Worm (Caenorhabditis elegans) whole organism, L3 larva: ENCODE results near the gene ZK666.4.

Experiments used
- R02D3.7 ChIP-seq: fragments of 150-350 bp; optimal IDR thresholded peaks from 2 replicates; lab custom pipeline; 2014; ENCODE audit warnings: missing biosample characterization, missing genetic modification characterization
- ZK546.5 ChIP-seq: sonication (generic microtip); optimal IDR thresholded peaks from 2 replicates; lab custom pipeline; 2017; ENCODE audit warnings: missing biosample characterization, missing genetic modification characterization
- aly-2 ChIP-seq: fragments of 150-350 bp; optimal IDR thresholded peaks from 2 replicates; lab custom pipeline; 2014; ENCODE audit warnings: missing biosample characterization, missing genetic modification characterization
- ama-1 ChIP-seq: fragments of 150-350 bp; optimal IDR thresholded peaks from 2 replicates; lab custom pipeline; 2018
- ceh-28 ChIP-seq: fragments of 150-350 bp; optimal IDR thresholded peaks from 2 replicates; lab custom pipeline; 2014; ENCODE audit warnings: missing biosample characterization, missing genetic modification reagents, missing genetic modification characterization
- ceh-82 ChIP-seq: fragments of 150-350 bp; optimal IDR thresholded peaks from 2 replicates; lab custom pipeline; 2014; ENCODE audit warnings: missing biosample characterization, missing genetic modification characterization
- ceh-9 ChIP-seq: sonication (generic microtip); optimal IDR thresholded peaks from 2 replicates; lab custom pipeline; 2018; ENCODE audit warnings: missing biosample characterization, missing genetic modification characterization
- daf-12 ChIP-seq: fragments of 150-350 bp; optimal IDR thresholded peaks from 2 replicates; lab custom pipeline; 2014; ENCODE audit warnings: missing biosample characterization, missing genetic modification reagents, missing genetic modification characterization
- egl-27 ChIP-seq: sonication (generic microtip); optimal IDR thresholded peaks from 4 replicates; lab custom pipeline; 2017; ENCODE audit warnings: missing biosample characterization, missing genetic modification reagents, missing genetic modification characterization
- elt-1 ChIP-seq: fragments of 150-350 bp; optimal IDR thresholded peaks from 2 replicates; lab custom pipeline; 2014; ENCODE audit warnings: missing biosample characterization, missing genetic modification characterization
- elt-2 ChIP-seq: sonication (generic microtip); optimal IDR thresholded peaks from 2 replicates; lab custom pipeline; 2016; ENCODE audit warnings: missing genetic modification reagents, mild to moderate bottlenecking, missing genetic modification characterization, missing compliant biosample characterization
- fkh-10 ChIP-seq: sonication (generic microtip); optimal IDR thresholded peaks from 2 replicates; lab custom pipeline; 2017; ENCODE audit warnings: missing biosample characterization, missing genetic modification reagents, missing genetic modification characterization
- fkh-2 ChIP-seq: fragments of 150-350 bp; optimal IDR thresholded peaks from 2 replicates; lab custom pipeline; 2014; ENCODE audit warnings: missing biosample characterization, missing genetic modification reagents, missing genetic modification characterization
- jun-1 ChIP-seq: fragments of 150-350 bp; optimal IDR thresholded peaks from 2 replicates; lab custom pipeline; 2014; ENCODE audit warnings: missing biosample characterization, missing genetic modification reagents, missing genetic modification characterization
- lin-15B ChIP-seq: fragments of 150-350 bp; optimal IDR thresholded peaks from 2 replicates; lab custom pipeline; 2014; ENCODE audit warnings: missing biosample characterization, missing genetic modification characterization
- lin-39 ChIP-seq: fragments of 150-350 bp; optimal IDR thresholded peaks from 2 replicates; lab custom pipeline; 2018; ENCODE audit warnings: missing biosample characterization, missing genetic modification reagents, missing genetic modification characterization
- lsy-12 ChIP-seq: sonication (generic microtip); optimal IDR thresholded peaks from 2 replicates; lab custom pipeline; 2016; ENCODE audit warnings: mild to moderate bottlenecking, missing genetic modification characterization, missing compliant biosample characterization
- mdl-1 ChIP-seq: fragments of 150-350 bp; optimal IDR thresholded peaks from 2 replicates; lab custom pipeline; 2014; ENCODE audit warnings: missing biosample characterization, missing genetic modification characterization
- mml-1 ChIP-seq: fragments of 150-350 bp; sonication (generic microtip); optimal IDR thresholded peaks from 3 replicates; lab custom pipeline; 2014; ENCODE audit warnings: missing biosample characterization, missing genetic modification characterization
- nhr-11 ChIP-seq: fragments of 150-350 bp; optimal IDR thresholded peaks from 2 replicates; lab custom pipeline; 2014; ENCODE audit warnings: missing biosample characterization, missing genetic modification characterization
- nhr-23 ChIP-seq: fragments of 150-350 bp; optimal IDR thresholded peaks from 2 replicates; lab custom pipeline; 2014; ENCODE audit warnings: missing biosample characterization, missing genetic modification reagents, missing genetic modification characterization
- nhr-237 ChIP-seq: fragments of 150-350 bp; optimal IDR thresholded peaks from 2 replicates; lab custom pipeline; 2014; ENCODE audit warnings: missing biosample characterization, missing genetic modification characterization
- nhr-25 ChIP-seq: sonication (generic microtip); optimal IDR thresholded peaks from 2 replicates; lab custom pipeline; 2017; ENCODE audit warnings: missing biosample characterization, missing genetic modification characterization
- nhr-28 ChIP-seq: fragments of 150-350 bp; optimal IDR thresholded peaks from 2 replicates; lab custom pipeline; 2014; ENCODE audit warnings: missing biosample characterization, missing genetic modification characterization
- nhr-43 ChIP-seq: sonication (generic microtip); optimal IDR thresholded peaks from 2 replicates; lab custom pipeline; 2016; ENCODE audit warnings: mild to moderate bottlenecking, missing genetic modification characterization, missing compliant biosample characterization; ENCODE audit not compliant: poor library complexity, severe bottlenecking
- nhr-67 ChIP-seq: fragments of 150-350 bp; optimal IDR thresholded peaks from 2 replicates; lab custom pipeline; 2014; ENCODE audit warnings: missing biosample characterization, missing genetic modification characterization
- nhr-76 ChIP-seq: fragments of 150-350 bp; sonication (generic microtip); optimal IDR thresholded peaks from 5 replicates; lab custom pipeline; 2014; ENCODE audit warnings: missing biosample characterization, missing genetic modification characterization
- nhr-77 ChIP-seq: fragments of 150-350 bp; optimal IDR thresholded peaks from 2 replicates; lab custom pipeline; 2014; ENCODE audit warnings: missing biosample characterization, missing genetic modification characterization
- pha-4 ChIP-seq: fragments of 150-350 bp; optimal IDR thresholded peaks from 2 replicates; lab custom pipeline; 2014; ENCODE audit warnings: missing biosample characterization, missing genetic modification reagents, missing genetic modification characterization
- snpc-4 ChIP-seq: fragments of 150-350 bp; optimal IDR thresholded peaks from 2 replicates; lab custom pipeline; 2014; ENCODE audit warnings: missing biosample characterization, missing genetic modification characterization
- tbx-2 ChIP-seq: sonication (generic microtip); optimal IDR thresholded peaks from 2 replicates; lab custom pipeline; 2016; ENCODE audit warnings: mild to moderate bottlenecking, missing genetic modification characterization, missing compliant biosample characterization
- zag-1 ChIP-seq: fragments of 150-350 bp; optimal IDR thresholded peaks from 2 replicates; lab custom pipeline; 2014; ENCODE audit warnings: missing biosample characterization, missing genetic modification characterization
- ztf-11 ChIP-seq: fragments of 150-350 bp; optimal IDR thresholded peaks from 2 replicates; lab custom pipeline; 2014; ENCODE audit warnings: missing biosample characterization, missing genetic modification characterization
- ztf-4 ChIP-seq: fragments of 150-350 bp; optimal IDR thresholded peaks from 2 replicates; lab custom pipeline; 2014; ENCODE audit warnings: missing biosample characterization, missing genetic modification characterization

ZK666.4 gene

DNA sequence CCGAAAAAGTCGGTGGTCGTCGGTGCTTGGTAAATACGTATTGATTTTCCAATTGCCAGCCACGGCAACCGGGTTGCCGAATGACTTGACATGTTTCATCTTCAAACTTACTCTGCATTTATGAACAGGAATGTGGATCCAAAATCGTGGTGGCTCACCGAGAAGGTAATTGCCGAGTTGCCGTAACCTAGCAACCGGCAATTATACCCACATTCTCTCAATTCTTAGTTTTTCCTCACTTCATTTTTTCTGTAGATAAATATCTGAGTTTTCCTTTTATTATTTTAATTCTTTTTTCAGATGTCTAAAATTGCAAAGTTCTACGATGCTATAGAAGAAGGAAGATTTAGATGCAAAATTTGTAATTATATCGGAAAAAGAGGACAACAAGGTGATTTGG, 24.4 kb upstream of the ZK666.4 start, which contains the start of gene ZK673.4:
ZK673.4 (plus strand) TSS at position 301 of the 400 bp plus-strand sequence.
- TF ChIP-seq ceh-28 (no peak), nhr-237 (no peak), zag-1 (no peak), nhr-76 (tag; lab: Kevin White, UChicago) (no peak), ztf-11 (tag; lab: Kevin White, UChicago) (no peak), lsy-12 (tag; lab: Kevin White, UChicago) (no peak), ceh-9 (no peak), jun-1 (tag; lab: Kevin White, UChicago) (no peak), mml-1 (no peak), ceh-82 (tag; lab: Kevin White, UChicago) (no peak)

DNA sequence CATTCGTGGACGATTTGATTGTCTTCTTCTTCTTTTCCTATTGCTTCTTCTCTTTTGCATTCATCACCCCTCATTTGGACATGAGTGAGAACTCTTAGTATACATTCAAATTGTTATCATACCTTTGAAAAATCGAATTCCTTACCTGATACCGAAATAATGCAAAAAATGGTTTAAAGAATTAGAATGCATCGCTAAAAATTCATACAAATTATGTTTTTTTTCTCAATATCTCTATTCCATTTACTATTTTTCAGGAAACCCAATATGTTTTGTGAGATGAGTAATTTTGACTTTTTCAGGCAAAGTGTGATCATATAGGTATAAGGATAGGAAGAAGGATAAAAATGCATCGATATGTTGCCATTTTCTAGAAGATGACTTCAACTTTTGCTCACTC, 20.1 kb upstream of the ZK666.4 start, which contains the start of gene ZK673.11:
ZK673.11 (plus strand) TSS at position 301 of the 400 bp plus-strand sequence.
- TF ChIP-seq elt-1 (tag; lab: Kevin White, UChicago) (no peak), elt-2 (tag; lab: Kevin White, UChicago) (no peak), nhr-67 (tag; lab: Kevin White, UChicago) (no peak), daf-12 (no peak), jun-1 (tag; lab: Kevin White, UChicago) (no peak), nhr-43 (tag; lab: Kevin White, UChicago) (no peak), ama-1 (no peak)

DNA sequence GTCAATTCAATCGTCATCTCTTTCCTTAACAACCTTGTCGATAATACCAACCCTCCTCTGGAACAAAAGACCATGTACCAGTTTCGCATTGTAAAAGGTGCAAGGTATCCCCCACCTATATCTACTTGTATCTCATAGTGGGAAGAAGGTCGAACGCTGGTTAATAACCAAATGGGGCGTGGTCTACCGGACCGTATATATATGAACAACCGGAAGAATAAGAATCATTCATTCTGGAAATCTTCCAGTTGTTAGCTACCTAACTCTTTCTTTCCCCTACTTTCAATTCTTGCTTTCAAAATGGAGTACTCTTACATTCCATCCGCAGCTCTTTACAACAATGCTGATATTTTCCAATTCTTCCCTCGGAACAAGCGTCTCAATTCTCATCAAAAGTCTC, 15.9 kb upstream of the ZK666.4 start, which contains the start of gene ZK673.5:
ZK673.5 (plus strand) TSS at position 301 of the 400 bp plus-strand sequence.
- TF ChIP-seq ZK546.5 (tag; lab: Kevin White, UChicago): no peak

DNA sequence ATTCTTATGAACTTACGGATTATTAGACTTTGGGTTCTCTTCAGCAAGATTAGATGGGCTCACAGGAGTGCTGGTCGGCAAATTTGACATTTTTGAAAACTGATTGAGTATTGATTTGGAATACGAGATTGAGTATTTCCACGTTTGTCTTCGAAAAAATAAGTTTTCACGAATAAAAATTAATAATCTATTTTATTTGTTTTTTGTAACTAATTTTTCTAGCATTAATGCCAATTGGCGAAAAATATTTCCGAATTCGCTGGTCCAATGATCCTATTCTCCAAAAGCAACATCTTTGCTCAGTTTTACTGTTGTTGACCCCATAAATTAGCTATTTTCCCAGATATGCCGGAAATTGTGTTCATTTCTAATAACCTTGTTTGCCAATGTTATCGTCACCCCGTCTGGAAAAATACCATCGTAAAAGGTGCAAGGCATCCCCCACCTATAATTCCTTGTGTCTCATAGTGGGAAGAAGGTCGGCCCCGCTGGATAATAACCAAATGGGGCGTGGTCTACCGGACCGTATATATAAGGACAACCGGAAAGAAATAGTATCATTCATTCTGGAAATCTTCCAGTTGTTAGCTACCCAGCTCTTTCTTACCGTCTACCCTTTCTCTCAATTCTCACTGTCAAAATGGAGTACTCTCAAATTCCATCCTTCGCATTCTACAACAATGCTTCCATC, 12.7 kb upstream of the ZK666.4 start, which contains the start of the genes ZK673.6 and sdz-37:
ZK673.6 (minus strand) TSS at position 101 of the 691 bp plus-strand sequence.
sdz-37 (plus strand) TSS at position 641 of the 691 bp plus-strand sequence.
- no peak for TF ChIP-seq tbx-2 (tag; lab: Kevin White, UChicago)
- no peak for TF ChIP-seq fkh-10 (GFP tag; lab: Kevin White, UChicago)
- TF ChIP-seq snpc-4: no peak
- no peak for TF ChIP-seq ZK546.5 (tag; lab: Kevin White, UChicago)
- TF ChIP-seq fkh-2: no peak
- TF ChIP-seq nhr-67 (tag; lab: Kevin White, UChicago): no peak
- no peak for TF ChIP-seq nhr-25 (tag; lab: Kevin White, UChicago)
- TF ChIP-seq mml-1: no peak
- no peak for TF ChIP-seq nhr-23 (tag; lab: Kevin White, UChicago)
- no peak for TF ChIP-seq lsy-12 (tag; lab: Kevin White, UChicago)
- no peak for TF ChIP-seq pha-4 (tag; lab: Kevin White, UChicago)
- TF ChIP-seq daf-12: no peak
- TF ChIP-seq nhr-77 (tag; lab: Kevin White, UChicago): no peak
- TF ChIP-seq egl-27: no peak
- no peak for TF ChIP-seq nhr-28 (tag; lab: Kevin White, UChicago)

DNA sequence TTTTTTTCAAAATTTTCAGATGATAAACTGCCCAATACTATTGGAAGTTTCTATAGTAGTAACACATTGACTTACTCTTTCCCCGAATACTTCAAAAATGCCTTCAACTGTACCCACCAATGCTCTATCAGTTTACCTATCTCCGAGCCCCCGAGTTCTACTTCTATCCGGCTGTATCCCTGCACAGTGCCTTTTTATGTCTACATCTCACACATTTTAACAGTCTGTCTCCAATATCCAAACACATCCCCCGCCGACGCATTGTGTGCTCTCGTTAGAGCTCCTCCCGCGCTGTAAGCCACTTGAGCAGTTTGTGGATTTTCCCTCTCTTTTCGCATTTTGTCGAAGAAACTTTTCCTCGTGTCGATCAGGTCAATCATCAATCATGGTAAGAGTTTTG, 10.5 kb upstream of the ZK666.4 start, which contains the start of gene tnc-2:
tnc-2 (plus strand) TSS at position 301 of the 400 bp plus-strand sequence.
- TF ChIP-seq ztf-4 (tag; lab: Kevin White, UChicago) (no peak), nhr-43 (tag; lab: Kevin White, UChicago) (no peak), R02D3.7 (tag; lab: Kevin White, UChicago) (no peak)

DNA sequence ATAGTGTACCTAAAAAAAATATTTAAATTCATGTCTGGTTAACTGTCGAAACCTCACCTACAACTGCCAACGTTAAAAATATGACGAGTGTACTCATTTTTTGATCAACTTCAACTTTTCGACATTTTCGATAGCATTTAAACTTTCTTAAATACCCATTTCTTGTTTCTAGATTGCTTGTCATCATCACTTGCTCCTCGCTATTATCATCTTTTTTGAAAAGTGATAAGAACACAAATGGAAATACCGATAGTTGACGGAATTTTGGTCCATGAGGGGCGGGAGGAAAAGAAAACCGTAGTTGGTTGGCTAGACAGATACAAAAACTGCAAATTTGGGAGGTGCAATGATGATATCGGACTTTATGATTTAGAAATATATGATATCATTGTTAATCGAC, 6.9 kb upstream of the ZK666.4 start, which contains the start of gene clec-143:
clec-143 (minus strand) TSS at position 139 of the 400 bp plus-strand sequence.
- TF ChIP-seq lsy-12 (tag; lab: Kevin White, UChicago) (no peak), elt-2 (tag; lab: Kevin White, UChicago) (peak; percentile 59)

DNA sequence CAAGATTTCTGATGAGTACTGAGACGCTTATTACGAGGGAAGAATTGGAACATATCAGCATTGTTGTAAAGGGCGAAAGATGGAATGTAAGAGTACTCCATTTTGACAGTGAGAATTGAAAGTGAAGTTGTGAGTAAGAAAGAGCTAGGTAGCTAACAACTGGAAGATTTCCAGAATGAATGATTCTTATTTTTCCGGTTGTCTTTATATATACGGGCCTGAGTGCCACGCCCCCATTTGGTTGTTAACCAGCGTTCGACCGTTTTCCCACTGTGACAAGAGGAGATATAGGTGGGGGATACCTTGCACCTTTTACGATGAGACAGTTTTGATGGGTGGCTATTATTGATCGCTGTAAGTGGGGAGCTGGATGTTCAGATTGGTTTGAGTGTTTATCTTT, 5.8 kb upstream of the ZK666.4 start, which contains the start of gene ZK666.1:
ZK666.1 (minus strand) TSS at position 101 of the 400 bp plus-strand sequence.
- TF ChIP-seq aly-2 (tag; lab: Kevin White, UChicago) (no peak), nhr-77 (tag; lab: Kevin White, UChicago) (no peak), lin-15B (no peak), mdl-1 (tag; lab: Kevin White, UChicago) (no peak), nhr-25 (tag; lab: Kevin White, UChicago) (no peak), nhr-28 (tag; lab: Kevin White, UChicago) (no peak), ZK546.5 (tag; lab: Kevin White, UChicago) (no peak), nhr-11 (tag; lab: Kevin White, UChicago) (no peak), lin-39 (no peak)
